Worm (Caenorhabditis elegans) whole organism, L3 larva: ENCODE results near the gene F37B4.15.
A peak's percentile ranks its signal among the peaks of the same experiment; 100 is the strongest.

Experiments used
- R02D3.7 ChIP-seq: fragments of 150-350 bp; optimal IDR thresholded peaks from 2 replicates; lab custom pipeline; 2014; ENCODE audit warnings: missing biosample characterization, missing genetic modification characterization
- ZK546.5 ChIP-seq: sonication (generic microtip); optimal IDR thresholded peaks from 2 replicates; lab custom pipeline; 2017; ENCODE audit warnings: missing biosample characterization, missing genetic modification characterization
- ama-1 ChIP-seq: fragments of 150-350 bp; optimal IDR thresholded peaks from 2 replicates; lab custom pipeline; 2018
- ceh-16 ChIP-seq: sonication (generic microtip); optimal IDR thresholded peaks from 2 replicates; lab custom pipeline; 2017; ENCODE audit warnings: missing biosample characterization, missing genetic modification characterization
- ceh-82 ChIP-seq: fragments of 150-350 bp; optimal IDR thresholded peaks from 2 replicates; lab custom pipeline; 2014; ENCODE audit warnings: missing biosample characterization, missing genetic modification characterization
- ceh-9 ChIP-seq: sonication (generic microtip); optimal IDR thresholded peaks from 2 replicates; lab custom pipeline; 2018; ENCODE audit warnings: missing biosample characterization, missing genetic modification characterization
- daf-12 ChIP-seq: fragments of 150-350 bp; optimal IDR thresholded peaks from 2 replicates; lab custom pipeline; 2014; ENCODE audit warnings: missing biosample characterization, missing genetic modification reagents, missing genetic modification characterization
- egl-27 ChIP-seq: sonication (generic microtip); optimal IDR thresholded peaks from 4 replicates; lab custom pipeline; 2017; ENCODE audit warnings: missing biosample characterization, missing genetic modification reagents, missing genetic modification characterization
- egl-5 ChIP-seq: fragments of 150-350 bp; optimal IDR thresholded peaks from 2 replicates; lab custom pipeline; 2017; ENCODE audit warnings: missing biosample characterization, missing genetic modification reagents, missing genetic modification characterization, inconsistent platforms
- elt-2 ChIP-seq: sonication (generic microtip); optimal IDR thresholded peaks from 2 replicates; lab custom pipeline; 2016; ENCODE audit warnings: missing genetic modification reagents, mild to moderate bottlenecking, missing genetic modification characterization, missing compliant biosample characterization
- elt-3 ChIP-seq, 3 experiments: fragments of 150-350 bp in 1 of 3; sonication (generic microtip) in 2 of 3; optimal IDR thresholded peaks; 2 replicates in 2 of 3; 4 replicates in 1 of 3; lab custom pipeline; 2014 to 2017; ENCODE audit warnings: missing biosample characterization in 3 of 3, missing genetic modification characterization in 3 of 3
- eor-1 ChIP-seq, 2 experiments: fragments of 150-350 bp; optimal IDR thresholded peaks; 2 replicates each; lab custom pipeline; 2014 to 2018; ENCODE audit warnings: missing biosample characterization in 2 of 2, missing genetic modification characterization in 2 of 2
- fkh-2 ChIP-seq: fragments of 150-350 bp; optimal IDR thresholded peaks from 2 replicates; lab custom pipeline; 2014; ENCODE audit warnings: missing biosample characterization, missing genetic modification reagents, missing genetic modification characterization
- jun-1 ChIP-seq: fragments of 150-350 bp; optimal IDR thresholded peaks from 2 replicates; lab custom pipeline; 2014; ENCODE audit warnings: missing biosample characterization, missing genetic modification reagents, missing genetic modification characterization
- lin-39 ChIP-seq: fragments of 150-350 bp; optimal IDR thresholded peaks from 2 replicates; lab custom pipeline; 2018; ENCODE audit warnings: missing biosample characterization, missing genetic modification reagents, missing genetic modification characterization
- mml-1 ChIP-seq: fragments of 150-350 bp; sonication (generic microtip); optimal IDR thresholded peaks from 3 replicates; lab custom pipeline; 2014; ENCODE audit warnings: missing biosample characterization, missing genetic modification characterization
- nhr-12 ChIP-seq: fragments of 150-350 bp; optimal IDR thresholded peaks from 2 replicates; lab custom pipeline; 2014; ENCODE audit warnings: missing biosample characterization, missing genetic modification characterization
- nhr-23 ChIP-seq: fragments of 150-350 bp; optimal IDR thresholded peaks from 2 replicates; lab custom pipeline; 2014; ENCODE audit warnings: missing biosample characterization, missing genetic modification reagents, missing genetic modification characterization
- nhr-237 ChIP-seq: fragments of 150-350 bp; optimal IDR thresholded peaks from 2 replicates; lab custom pipeline; 2014; ENCODE audit warnings: missing biosample characterization, missing genetic modification characterization
- nhr-25 ChIP-seq: sonication (generic microtip); optimal IDR thresholded peaks from 2 replicates; lab custom pipeline; 2017; ENCODE audit warnings: missing biosample characterization, missing genetic modification characterization
- nhr-28 ChIP-seq: fragments of 150-350 bp; optimal IDR thresholded peaks from 2 replicates; lab custom pipeline; 2014; ENCODE audit warnings: missing biosample characterization, missing genetic modification characterization
- nhr-77 ChIP-seq: fragments of 150-350 bp; optimal IDR thresholded peaks from 2 replicates; lab custom pipeline; 2014; ENCODE audit warnings: missing biosample characterization, missing genetic modification characterization
- pha-4 ChIP-seq: fragments of 150-350 bp; optimal IDR thresholded peaks from 2 replicates; lab custom pipeline; 2014; ENCODE audit warnings: missing biosample characterization, missing genetic modification reagents, missing genetic modification characterization
- pqm-1 ChIP-seq: fragments of 150-350 bp; optimal IDR thresholded peaks from 2 replicates; lab custom pipeline; 2017; ENCODE audit warnings: missing biosample characterization, missing genetic modification characterization, inconsistent platforms
- sea-2 ChIP-seq: fragments of 150-350 bp; sonication (generic microtip); optimal IDR thresholded peaks from 4 replicates; lab custom pipeline; 2014; ENCODE audit warnings: missing biosample characterization, missing genetic modification reagents, missing genetic modification characterization
- tbx-2 ChIP-seq: sonication (generic microtip); optimal IDR thresholded peaks from 2 replicates; lab custom pipeline; 2016; ENCODE audit warnings: mild to moderate bottlenecking, missing genetic modification characterization, missing compliant biosample characterization
- unc-62 ChIP-seq: fragments of 150-350 bp; sonication (generic microtip); optimal IDR thresholded peaks from 4 replicates; lab custom pipeline; 2014; ENCODE audit warnings: missing biosample characterization, missing genetic modification reagents, missing genetic modification characterization
- zag-1 ChIP-seq: fragments of 150-350 bp; optimal IDR thresholded peaks from 2 replicates; lab custom pipeline; 2014; ENCODE audit warnings: missing biosample characterization, missing genetic modification characterization
- ztf-11 ChIP-seq: fragments of 150-350 bp; optimal IDR thresholded peaks from 2 replicates; lab custom pipeline; 2014; ENCODE audit warnings: missing biosample characterization, missing genetic modification characterization

Gene F37B4.15

DNA sequence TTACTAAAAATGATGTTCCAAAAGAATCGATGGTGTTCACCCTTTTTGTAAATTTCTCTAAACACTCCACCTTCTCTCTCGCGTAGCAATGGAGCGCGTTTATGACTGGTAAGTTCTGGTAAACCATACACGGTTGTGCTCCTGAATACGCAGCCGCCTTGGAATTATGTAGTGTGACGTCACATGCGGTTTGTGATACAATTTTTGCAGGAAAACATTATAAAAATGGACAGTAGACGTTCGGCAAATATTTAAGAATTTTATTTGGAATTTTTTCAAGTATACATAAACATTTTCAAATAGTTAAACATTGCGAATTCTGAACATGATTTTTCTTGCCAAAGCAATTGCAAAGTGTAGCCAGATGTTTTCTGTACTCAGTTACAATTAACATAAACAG lies 14.5 kb upstream of the F37B4.15 start, which contains the start of gene F37B4.10:
Gene F37B4.10, minus strand, starts transcription at position 101 of the 400 bp plus-strand sequence.
- TF ChIP-seq zag-1 (tag; lab: Kevin White, UChicago) (no peak), nhr-23 (tag; lab: Kevin White, UChicago) (no peak), elt-2 (tag; lab: Kevin White, UChicago) (peak; percentile 8), R02D3.7 (tag; lab: Kevin White, UChicago) (no peak)

DNA sequence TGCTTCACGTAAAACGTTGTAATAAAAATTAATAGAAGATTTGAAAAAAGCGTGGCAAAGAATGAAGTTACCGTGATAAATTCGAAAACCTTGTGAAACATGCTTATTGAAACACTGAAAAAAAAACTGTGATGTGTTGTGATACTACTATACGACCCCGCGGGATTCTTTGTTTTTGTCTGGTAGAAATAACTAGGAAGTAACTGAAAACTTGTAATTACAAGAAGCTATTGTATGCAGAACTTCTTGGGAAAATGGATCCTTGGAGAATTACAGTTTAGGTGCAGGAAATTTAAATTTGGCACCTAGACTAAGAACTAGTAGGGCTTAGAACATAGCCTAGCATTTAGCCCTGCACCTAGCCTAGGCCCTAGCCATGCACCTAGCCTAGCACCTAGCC lies 12.2 kb upstream of the F37B4.15 start, which contains the start of gene str-39:
Gene str-39, minus strand, starts transcription at position 101 of the 400 bp plus-strand sequence.
- no peak for TF ChIP-seq daf-12 (tag; lab: Kevin White, UChicago)
- no peak for TF ChIP-seq pqm-1 (tag; lab: Kevin White, UChicago)
- TF ChIP-seq ceh-82 (tag; lab: Kevin White, UChicago), result no peak
- no peak for TF ChIP-seq elt-2 (tag; lab: Kevin White, UChicago)
- no peak for TF ChIP-seq ceh-9 (tag; lab: Kevin White, UChicago)
- TF ChIP-seq eor-1 (tag; optimal IDR thresholded peaks at IDR 0.05; lab: Kevin White, UChicago), result no peak
- no peak for TF ChIP-seq sea-2
- no peak for TF ChIP-seq nhr-12 (tag; lab: Kevin White, UChicago)
- no peak for TF ChIP-seq pha-4
- no peak for TF ChIP-seq tbx-2 (tag; lab: Kevin White, UChicago)
- no peak for TF ChIP-seq nhr-28 (tag; lab: Kevin White, UChicago)
- TF ChIP-seq mml-1 (tag; lab: Kevin White, UChicago), result no peak
- no peak for TF ChIP-seq nhr-23 (tag; lab: Kevin White, UChicago)
- TF ChIP-seq egl-27 (tag; lab: Kevin White, UChicago), result no peak
- TF ChIP-seq ceh-16, result no peak
- no peak for TF ChIP-seq nhr-237
- no peak for TF ChIP-seq egl-5
- no peak for TF ChIP-seq nhr-77 (tag; lab: Kevin White, UChicago)
- no peak for TF ChIP-seq ama-1
- TF ChIP-seq ztf-11 (tag; lab: Kevin White, UChicago), result no peak

DNA sequence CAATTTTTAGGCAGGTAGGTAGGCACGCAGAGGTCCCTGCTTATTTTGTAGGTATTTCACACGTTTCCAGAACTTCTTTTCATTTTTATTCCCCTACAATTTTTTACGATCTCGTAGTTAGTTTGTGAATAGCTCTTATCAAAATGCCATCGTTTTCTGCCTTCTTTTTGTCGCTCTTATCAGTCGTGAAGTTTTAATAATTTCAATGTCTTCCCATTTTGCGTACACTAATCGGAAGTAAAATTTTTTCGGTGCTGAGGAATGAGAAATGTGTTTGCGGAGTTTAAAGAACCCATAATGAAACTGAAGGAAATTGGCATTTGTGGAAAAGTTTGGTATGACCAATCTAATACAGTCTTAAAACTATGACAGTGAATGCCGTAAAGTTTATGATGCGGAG lies 11.7 kb upstream of the F37B4.15 start:
- TF ChIP-seq elt-2 (tag; lab: Kevin White, UChicago) (peak; percentile 84), ceh-9 (tag; lab: Kevin White, UChicago) (no peak), nhr-237 (no peak), nhr-25 (tag; lab: Kevin White, UChicago) (no peak), lin-39 (tag; lab: Kevin White, UChicago) (no peak), pqm-1 (tag; lab: Kevin White, UChicago) (peak; percentile 49), R02D3.7 (tag; lab: Kevin White, UChicago) (no peak), ceh-82 (tag; lab: Kevin White, UChicago) (no peak), nhr-12 (tag; lab: Kevin White, UChicago) (no peak), unc-62 (GFP tag; lab: Kevin White, UChicago) (no peak), pha-4 (no peak), egl-27 (tag; lab: Kevin White, UChicago) (no peak), nhr-23 (tag; lab: Kevin White, UChicago) (no peak), jun-1 (tag; lab: Kevin White, UChicago) (peak; percentile 59)

DNA sequence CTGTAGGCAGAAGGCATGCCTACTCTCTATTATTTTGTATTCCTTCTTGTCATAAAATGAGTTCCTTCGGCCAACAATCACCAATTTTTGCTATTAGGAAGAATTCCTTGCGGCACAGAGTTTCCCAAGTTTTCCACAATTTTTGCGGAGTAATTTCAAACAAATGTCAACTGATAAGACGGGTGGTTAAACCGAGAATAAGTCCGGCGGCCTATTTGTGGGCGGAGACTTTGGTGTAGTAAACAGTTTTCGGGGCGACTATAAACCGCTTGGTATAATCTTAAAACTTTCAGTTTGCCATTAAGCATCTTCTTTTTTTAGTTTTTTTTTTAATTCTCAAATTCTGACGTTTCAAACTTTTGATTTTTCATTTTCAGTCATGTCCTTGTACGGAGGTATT lies 11.0 kb upstream of the F37B4.15 start, which contains the start of gene ifc-1:
Gene ifc-1, plus strand, starts transcription at position 378 of the 400 bp plus-strand sequence.
- TF ChIP-seq elt-2 (tag; lab: Kevin White, UChicago), result peak; percentile 57
- no peak for TF ChIP-seq fkh-2

DNA sequence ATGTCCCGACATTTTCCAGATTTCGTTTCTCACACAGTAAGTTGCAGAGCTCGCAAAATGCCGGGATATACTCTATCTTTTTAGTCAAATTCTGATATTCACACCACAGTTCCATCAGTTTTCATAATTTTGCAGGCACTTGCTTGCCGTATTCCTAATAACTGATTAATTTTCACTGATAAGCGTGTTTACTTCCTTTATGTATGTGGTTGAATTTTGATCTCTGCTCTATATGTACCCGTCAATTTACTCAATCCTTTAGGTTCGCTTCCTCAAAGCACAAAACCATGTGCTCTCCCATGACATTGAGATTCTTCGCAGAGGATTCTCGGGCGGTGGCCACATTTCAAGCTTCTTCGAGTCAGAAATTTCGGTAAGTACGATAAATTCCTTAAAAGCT lies 10.5 kb upstream of the F37B4.15 start:
- TF ChIP-seq egl-27 (tag; lab: Kevin White, UChicago), result no peak
- TF ChIP-seq eor-1 (tag; optimal IDR thresholded peaks at IDR 0.05; lab: Kevin White, UChicago), result no peak
- no peak for TF ChIP-seq nhr-12 (tag; lab: Kevin White, UChicago)
- peak; percentile 10 for TF ChIP-seq pqm-1 (tag; lab: Kevin White, UChicago)
- TF ChIP-seq elt-3 (tag; optimal IDR thresholded peaks at IDR 0.05; lab: Kevin White, UChicago), result no peak
- TF ChIP-seq ztf-11 (tag; lab: Kevin White, UChicago), result no peak
- peak; percentile 40 for TF ChIP-seq elt-2 (tag; lab: Kevin White, UChicago)
- TF ChIP-seq ZK546.5, result no peak

DNA sequence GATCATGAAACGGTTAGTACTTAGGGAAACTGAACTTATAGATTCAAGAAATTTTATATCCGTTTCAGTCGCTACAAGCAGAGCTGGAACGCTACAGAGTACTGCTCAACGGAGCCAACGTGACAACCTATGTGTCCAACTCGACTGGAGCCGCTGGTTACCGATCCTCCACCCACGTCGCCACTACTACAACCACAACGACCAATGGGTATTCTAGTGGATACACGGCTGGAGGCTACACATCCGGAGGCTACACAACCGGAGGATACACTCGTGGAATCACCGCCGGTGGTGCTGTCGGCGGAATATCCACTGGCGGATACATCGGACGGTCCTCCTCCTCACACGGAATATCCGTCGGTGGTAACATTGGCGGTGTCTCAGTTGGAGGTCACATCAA lies 8.9 kb upstream of the F37B4.15 start:
- TF ChIP-seq ztf-11 (tag; lab: Kevin White, UChicago) (no peak), R02D3.7 (tag; lab: Kevin White, UChicago) (no peak), nhr-237 (no peak), egl-5 (no peak)
- TF ChIP-seq, all 47 proteins: peak for 0
